Fruit fly (Drosophila melanogaster) whole organism, prepupa: ENCODE measurements around the gene Spn.
A peak's percentile ranks its signal among the peaks of the same experiment; 100 is the strongest.

Source experiments
- Blimp-1 ChIP-seq: fragments of 200-800 bp; sonication (Bioruptor generic); optimal IDR thresholded peaks from 3 replicates; lab custom pipeline; 2017; ENCODE audit warnings: missing biosample characterization, missing genetic modification characterization, mild to moderate bottlenecking, moderate library complexity, missing genetic modification reagents
- CG10631 ChIP-seq: fragments of 200-800 bp; sonication (Bioruptor generic); optimal IDR thresholded peaks from 2 replicates; lab custom pipeline; 2016; ENCODE audit warnings: missing biosample characterization, missing genetic modification characterization
- CG11762 ChIP-seq: fragments of 200-800 bp; sonication (Bioruptor generic); optimal IDR thresholded peaks from 3 replicates; lab custom pipeline; 2016; ENCODE audit warnings: missing biosample characterization, missing genetic modification characterization; ENCODE audit not compliant: insufficient read depth
- CG11902 ChIP-seq: fragments of 200-800 bp; sonication (Bioruptor generic); optimal IDR thresholded peaks from 3 replicates; lab custom pipeline; 2016; ENCODE audit warnings: missing biosample characterization, missing genetic modification characterization
- CG15336 ChIP-seq: fragments of 200-800 bp; sonication (Bioruptor generic); IDR thresholded peaks from 2 replicates; pipeline ENCODE4 v1.3.6; 2022; ENCODE audit warnings: missing biosample characterization, missing genetic modification characterization
- CG1621 ChIP-seq: fragments of 200-800 bp; sonication (Bioruptor generic); optimal IDR thresholded peaks from 3 replicates; lab custom pipeline; 2018; ENCODE audit warnings: missing biosample characterization, mild to moderate bottlenecking, missing genetic modification characterization
- CG16779 ChIP-seq: fragments of 200-800 bp; sonication (Bioruptor generic); optimal IDR thresholded peaks from 3 replicates; lab custom pipeline; 2017; ENCODE audit warnings: missing biosample characterization, mild to moderate bottlenecking, missing genetic modification characterization
- CG3919 ChIP-seq: fragments of 200-800 bp; sonication (Bioruptor generic); optimal IDR thresholded peaks from 3 replicates; lab custom pipeline; 2016; ENCODE audit warnings: missing biosample characterization, missing genetic modification characterization
- CG6163 ChIP-seq: fragments of 200-800 bp; sonication (Bioruptor generic); IDR thresholded peaks from 3 replicates; pipeline ENCODE4 v1.3.6; 2022; ENCODE audit warnings: missing biosample characterization, missing genetic modification characterization
- CG6276 ChIP-seq: fragments of 200-800 bp; sonication (Bioruptor generic); optimal IDR thresholded peaks from 2 replicates; lab custom pipeline; 2017; ENCODE audit warnings: missing biosample characterization, mild to moderate bottlenecking, missing genetic modification characterization
- CG6808 ChIP-seq: fragments of 200-800 bp; sonication (Bioruptor generic); optimal IDR thresholded peaks from 3 replicates; lab custom pipeline; 2017; ENCODE audit warnings: missing biosample characterization, missing genetic modification characterization, mild to moderate bottlenecking, moderate library complexity, missing genetic modification reagents
- CG7368 ChIP-seq: fragments of 200-800 bp; sonication (Bioruptor generic); optimal IDR thresholded peaks from 3 replicates; lab custom pipeline; 2016; ENCODE audit warnings: missing biosample characterization, missing genetic modification characterization
- CG8119 ChIP-seq: fragments of 200-800 bp; sonication (Bioruptor generic); IDR thresholded peaks from 3 replicates; pipeline ENCODE4 v1.3.6; 2022; ENCODE audit warnings: missing biosample characterization, missing genetic modification characterization
- CG8319 ChIP-seq: fragments of 200-800 bp; sonication (Bioruptor generic); optimal IDR thresholded peaks from 3 replicates; lab custom pipeline; 2016; ENCODE audit warnings: missing biosample characterization, missing genetic modification characterization
- Eip78C ChIP-seq: fragments of 200-800 bp; sonication (Bioruptor generic); peaks from one replicate; lab custom pipeline; 2016; ENCODE audit warnings: missing biosample characterization, missing genetic modification characterization
- Eip93F ChIP-seq: fragments of 200-800 bp; sonication (Bioruptor generic); optimal IDR thresholded peaks from 2 replicates; lab custom pipeline; 2016; ENCODE audit warnings: missing biosample characterization, mild to moderate bottlenecking, missing genetic modification characterization
- Ets21C ChIP-seq: fragments of 200-800 bp; sonication (Bioruptor generic); optimal IDR thresholded peaks from 3 replicates; lab custom pipeline; 2016; ENCODE audit warnings: missing biosample characterization, missing genetic modification characterization
- Gug ChIP-seq: fragments of 200-800 bp; sonication (Bioruptor generic); IDR thresholded peaks from 2 replicates; pipeline ENCODE4 v1.3.6; 2022; ENCODE audit warnings: missing biosample characterization, missing genetic modification characterization
- Hr38 ChIP-seq: sonication (Bioruptor generic); optimal IDR thresholded peaks from 2 replicates; lab custom pipeline; 2016; ENCODE audit warnings: missing biosample characterization, missing genetic modification characterization
- Hr4 ChIP-seq: fragments of 200-800 bp; sonication (Bioruptor generic); optimal IDR thresholded peaks from 3 replicates; lab custom pipeline; 2016; ENCODE audit warnings: missing biosample characterization, missing genetic modification characterization
- Lpt ChIP-seq: fragments of 200-800 bp; sonication (Bioruptor generic); optimal IDR thresholded peaks from 3 replicates; lab custom pipeline; 2016; ENCODE audit warnings: missing biosample characterization, missing genetic modification characterization
- Met ChIP-seq: fragments of 200-800 bp; sonication (Bioruptor generic); optimal IDR thresholded peaks from 3 replicates; lab custom pipeline; 2016; ENCODE audit warnings: missing biosample characterization, missing genetic modification characterization
- OdsH ChIP-seq: fragments of 200-800 bp; sonication (Bioruptor generic); optimal IDR thresholded peaks from 3 replicates; lab custom pipeline; 2016; ENCODE audit warnings: missing biosample characterization, missing genetic modification characterization
- acj6 ChIP-seq: fragments of 200-800 bp; sonication (Bioruptor generic); optimal IDR thresholded peaks from 3 replicates; lab custom pipeline; 2016; ENCODE audit warnings: missing biosample characterization, missing genetic modification characterization
- cyc ChIP-seq: fragments of 200-800 bp; sonication (Bioruptor generic); optimal IDR thresholded peaks from 3 replicates; lab custom pipeline; 2016; ENCODE audit warnings: missing biosample characterization, missing genetic modification characterization
- dac ChIP-seq: fragments of 200-800 bp; sonication (Bioruptor generic); optimal IDR thresholded peaks from 2 replicates; lab custom pipeline; 2017; ENCODE audit warnings: missing biosample characterization, mild to moderate bottlenecking, missing genetic modification characterization
- dsx ChIP-seq: fragments of 200-800 bp; optimal IDR thresholded peaks from 3 replicates; lab custom pipeline; 2019; ENCODE audit warnings: missing biosample characterization, mild to moderate bottlenecking, missing genetic modification characterization, moderate library complexity; ENCODE audit not compliant: poor library complexity, severe bottlenecking
- eg ChIP-seq: fragments of 200-800 bp; sonication (Bioruptor generic); IDR thresholded peaks from 3 replicates; pipeline ENCODE4 v1.3.6; 2022; ENCODE audit warnings: missing biosample characterization, missing genetic modification characterization
- esn ChIP-seq: fragments of 200-800 bp; sonication (Bioruptor generic); optimal IDR thresholded peaks from 2 replicates; lab custom pipeline; 2016; ENCODE audit warnings: missing biosample characterization, mild to moderate bottlenecking, missing genetic modification characterization, moderate library complexity
- fd59A ChIP-seq: fragments of 200-800 bp; sonication (Bioruptor generic); optimal IDR thresholded peaks from 2 replicates; lab custom pipeline; 2017; ENCODE audit warnings: missing biosample characterization, mild to moderate bottlenecking, missing genetic modification characterization, missing genetic modification reagents
- fd85E ChIP-seq: fragments of 200-800 bp; sonication (Bioruptor generic); optimal IDR thresholded peaks from 3 replicates; lab custom pipeline; 2016; ENCODE audit warnings: missing biosample characterization, missing genetic modification characterization
- fkh ChIP-seq: fragments of 200-800 bp; sonication (Bioruptor generic); optimal IDR thresholded peaks from 3 replicates; lab custom pipeline; 2017; ENCODE audit warnings: missing biosample characterization, mild to moderate bottlenecking, missing genetic modification characterization, moderate library complexity
- lz ChIP-seq: fragments of 200-800 bp; sonication (Bioruptor generic); optimal IDR thresholded peaks from 3 replicates; lab custom pipeline; 2016; ENCODE audit warnings: missing biosample characterization, missing genetic modification characterization
- net ChIP-seq: fragments of 200-800 bp; sonication (Bioruptor generic); optimal IDR thresholded peaks from 3 replicates; lab custom pipeline; 2016; ENCODE audit warnings: missing biosample characterization, missing genetic modification characterization
- pdm3 ChIP-seq: fragments of 200-800 bp; sonication (Bioruptor generic); optimal IDR thresholded peaks from 3 replicates; lab custom pipeline; 2016; ENCODE audit warnings: missing biosample characterization, missing genetic modification characterization
- ss ChIP-seq, 2 experiments: fragments of 200-800 bp; sonication (Bioruptor generic); optimal IDR thresholded peaks; 2 replicates in 1 of 2; 3 replicates in 1 of 2; lab custom pipeline; 2017 to 2018; ENCODE audit warnings: mild to moderate bottlenecking in 2 of 2, missing biosample characterization in 2 of 2, missing genetic modification characterization in 2 of 2, moderate library complexity in 1 of 2
- svp ChIP-seq: fragments of 200-800 bp; sonication (Bioruptor generic); peaks from one replicate; lab custom pipeline; 2016; ENCODE audit warnings: missing biosample characterization, missing genetic modification characterization
- topi ChIP-seq: fragments of 200-800 bp; sonication (Bioruptor generic); optimal IDR thresholded peaks from 3 replicates; lab custom pipeline; 2016; ENCODE audit warnings: missing biosample characterization, missing genetic modification characterization
- vri ChIP-seq: fragments of 200-800 bp; sonication (Bioruptor generic); optimal IDR thresholded peaks from 3 replicates; lab custom pipeline; 2016; ENCODE audit warnings: missing biosample characterization, mild to moderate bottlenecking, missing genetic modification characterization

Spn gene

dm6 chr3L:2548932-2549331, 5.2 kb downstream of the Spn start (continued):
- TF ChIP-seq CG16779 (tag; lab: Kevin White, UChicago) (no peak), svp (GFP tag; lab: Kevin White, UChicago) (no peak), lz (GFP tag; lab: Kevin White, UChicago) (peak; percentile 37), dsx (GFP tag; lab: Kevin White, UChicago) (peak; percentile 25), CG10631 (peak; percentile 47), Eip93F (GFP tag; lab: Kevin White, UChicago) (no peak), eg (GFP tag; lab: Robert Waterston, UW) (0 out of 3 replicates have a peak, but pooled peaks have one; percentile 37), CG1621 (tag; lab: Kevin White, UChicago) (peak; percentile 25), CG6163 (GFP tag; lab: Robert Waterston, UW) (peak; percentile 61; the same call in 2 of the 3 replicates), CG11902 (GFP tag; lab: Kevin White, UChicago) (peak; percentile 36), Eip78C (GFP tag; lab: Kevin White, UChicago) (peak; percentile 92), fd85E (GFP tag; lab: Kevin White, UChicago) (no peak), ss (GFP tag; optimal IDR thresholded peaks at IDR 0.05; lab: Kevin White, UChicago) (peak; percentile 34 to 61), acj6 (GFP tag; lab: Kevin White, UChicago) (peak; percentile 37), CG8119 (GFP tag; lab: Robert Waterston, UW) (0 out of 3 replicates have a peak, but pooled peaks have one; percentile 18), Lpt (no peak), vri (GFP tag; lab: Kevin White, UChicago) (no peak), CG3919 (GFP tag; lab: Kevin White, UChicago) (peak; percentile 74), Hr4 (GFP tag; lab: Kevin White, UChicago) (peak; percentile 24), dac (GFP tag; lab: Kevin White, UChicago) (no peak), CG11762 (GFP tag; lab: Kevin White, UChicago) (peak; percentile 58), CG7368 (GFP tag; lab: Kevin White, UChicago) (peak; percentile 59), OdsH (peak; percentile 35), CG15336 (GFP tag; lab: Robert Waterston, UW) (peak; percentile 26; the same call in 1 of the 2 replicates), Met (GFP tag; lab: Kevin White, UChicago) (peak; percentile 57), CG6808 (peak; percentile 68), cyc (GFP tag; lab: Kevin White, UChicago) (peak; percentile 60), CG8319 (GFP tag; lab: Kevin White, UChicago) (no peak), fd59A (GFP tag; lab: Kevin White, UChicago) (no peak), topi (GFP tag; lab: Kevin White, UChicago) (peak; percentile 67), Hr38 (GFP tag; lab: Kevin White, UChicago) (no peak), esn (GFP tag; lab: Kevin White, UChicago) (peak; percentile 41), pdm3 (GFP tag; lab: Kevin White, UChicago) (peak; percentile 46), fkh (GFP tag; lab: Kevin White, UChicago) (no peak), net (GFP tag; lab: Kevin White, UChicago) (no peak), CG6276 (peak; percentile 38), Gug (GFP tag; lab: Robert Waterston, UW) (no peak), Ets21C (GFP tag; lab: Kevin White, UChicago) (no peak)

- TF ChIP-seq Blimp-1 (peak; percentile 31), ss (GFP tag; optimal IDR thresholded peaks at IDR 0.05; lab: Kevin White, UChicago) (peak in 1 of 2 experiments; percentile 35), CG15336 (GFP tag; lab: Robert Waterston, UW) (no peak), fkh (GFP tag; lab: Kevin White, UChicago) (peak; percentile 27)
Measured at dm6 chr3L:2545913-2546312, 8.2 kb downstream of the Spn start.
